Fruit fly (Drosophila melanogaster) whole organism, embryonic: Measurements from ENCODE around the gene CG14535.

Source experiments
- BEAF-32 ChIP-seq: fragments of 200-800 bp; sonication (Bioruptor generic); optimal IDR thresholded peaks from 3 replicates; lab custom pipeline; 2017; ENCODE audit warnings: missing biosample characterization, missing genetic modification characterization, mild to moderate bottlenecking, moderate library complexity, missing genetic modification reagents
- Bgb ChIP-seq: fragments of 200-800 bp; sonication (Bioruptor generic); IDR thresholded peaks from 2 replicates; pipeline ENCODE4 v1.3.6; 2022; ENCODE audit warnings: missing biosample characterization, missing genetic modification characterization; ENCODE audit not compliant: partially characterized antibody
- CG11723 ChIP-seq: fragments of 200-800 bp; sonication (Bioruptor generic); optimal IDR thresholded peaks from 2 replicates; lab custom pipeline; 2017; ENCODE audit warnings: missing biosample characterization, mild to moderate bottlenecking, missing genetic modification characterization
- CG12104 ChIP-seq: fragments of 200-800 bp; sonication (Bioruptor generic); optimal IDR thresholded peaks from 3 replicates; lab custom pipeline; 2016; ENCODE audit warnings: missing biosample characterization, missing genetic modification characterization
- CG12391 ChIP-seq: fragments of 200-800 bp; sonication (Bioruptor generic); optimal IDR thresholded peaks from 3 replicates; lab custom pipeline; 2018; ENCODE audit warnings: missing biosample characterization, mild to moderate bottlenecking, missing genetic modification characterization, moderate library complexity
- CG13424 ChIP-seq: fragments of 200-800 bp; sonication (Bioruptor generic); optimal IDR thresholded peaks from 2 replicates; lab custom pipeline; 2019; ENCODE audit warnings: missing biosample characterization, mild to moderate bottlenecking, missing genetic modification characterization, moderate library complexity
- CG14710 ChIP-seq: fragments of 200-800 bp; sonication (Bioruptor generic); optimal IDR thresholded peaks from 3 replicates; lab custom pipeline; 2019; ENCODE audit warnings: missing biosample characterization, mild to moderate bottlenecking, missing genetic modification characterization, moderate library complexity
- CG15073 ChIP-seq: fragments of 200-800 bp; sonication (Bioruptor generic); optimal IDR thresholded peaks from 2 replicates; lab custom pipeline; 2016; ENCODE audit warnings: missing biosample characterization, missing genetic modification characterization
- CG1647 ChIP-seq: fragments of 200-800 bp; sonication (Bioruptor generic); optimal IDR thresholded peaks from 3 replicates; lab custom pipeline; 2016; ENCODE audit warnings: missing biosample characterization, missing genetic modification characterization
- CG17186 ChIP-seq: fragments of 200-800 bp; sonication (Bioruptor generic); optimal IDR thresholded peaks from 3 replicates; lab custom pipeline; 2017; ENCODE audit warnings: missing biosample characterization, missing genetic modification reagents, missing genetic modification characterization
- CG17361 ChIP-seq: fragments of 200-800 bp; sonication (Bioruptor generic); IDR thresholded peaks from 3 replicates; pipeline ENCODE4 v1.3.6; 2022; ENCODE audit warnings: missing biosample characterization, missing genetic modification characterization
- CG17385 ChIP-seq: fragments of 200-800 bp; sonication (Bioruptor generic); optimal IDR thresholded peaks from 3 replicates; lab custom pipeline; 2018; ENCODE audit warnings: missing biosample characterization, mild to moderate bottlenecking, missing genetic modification characterization
- CG30431 ChIP-seq: fragments of 200-800 bp; sonication (Bioruptor generic); optimal IDR thresholded peaks from 2 replicates; lab custom pipeline; 2017; ENCODE audit warnings: missing biosample characterization, missing genetic modification characterization
- CG4360 ChIP-seq: fragments of 200-800 bp; sonication (Bioruptor generic); IDR thresholded peaks from 2 replicates; pipeline ENCODE4 v1.3.6; 2022; ENCODE audit warnings: missing biosample characterization, missing genetic modification characterization
- CG8765 ChIP-seq: fragments of 200-800 bp; sonication (Bioruptor generic); IDR thresholded peaks from 2 replicates; pipeline ENCODE4 v1.3.6; 2022; ENCODE audit warnings: missing biosample characterization, missing genetic modification characterization
- CG8924 ChIP-seq: fragments of 200-800 bp; optimal IDR thresholded peaks from 3 replicates; lab custom pipeline; 2019; ENCODE audit warnings: missing biosample characterization, mild to moderate bottlenecking, missing genetic modification characterization, moderate library complexity
- CG9932 ChIP-seq: fragments of 200-800 bp; sonication (Bioruptor generic); IDR thresholded peaks from 2 replicates; pipeline ENCODE4 v1.3.6; 2022; ENCODE audit warnings: missing biosample characterization, missing genetic modification characterization
- Doc3 ChIP-seq: fragments of 200-800 bp; sonication (Bioruptor generic); IDR thresholded peaks from 3 replicates; pipeline ENCODE4 v1.3.6; 2022; ENCODE audit warnings: missing biosample characterization, missing genetic modification characterization; ENCODE audit not compliant: partially characterized antibody
- Drgx ChIP-seq: fragments of 200-800 bp; sonication (Bioruptor generic); IDR thresholded peaks from 2 replicates; pipeline ENCODE4 v1.3.6; 2022; ENCODE audit warnings: missing biosample characterization, missing genetic modification characterization
- HLH54F ChIP-seq: fragments of 200-800 bp; sonication (Bioruptor generic); optimal IDR thresholded peaks from 3 replicates; lab custom pipeline; 2016; ENCODE audit warnings: missing biosample characterization, missing genetic modification characterization
- HLHmδ ChIP-seq: fragments of 200-800 bp; sonication (Bioruptor generic); optimal IDR thresholded peaks from 2 replicates; lab custom pipeline; 2018; ENCODE audit warnings: missing biosample characterization, mild to moderate bottlenecking, missing genetic modification characterization, moderate library complexity
- Kr ChIP-seq: fragments of 200-800 bp; sonication (Bioruptor generic); optimal IDR thresholded peaks from 2 replicates; lab custom pipeline; 2017; ENCODE audit warnings: missing biosample characterization, mild to moderate bottlenecking, missing genetic modification characterization
- Lpt ChIP-seq: fragments of >200 bp; optimal IDR thresholded peaks from 2 replicates; lab custom pipeline; 2018; ENCODE audit warnings: missing biosample characterization, missing genetic modification characterization
- NfI ChIP-seq: fragments of 200-800 bp; sonication (Bioruptor generic); optimal IDR thresholded peaks from 3 replicates; lab custom pipeline; 2018; ENCODE audit warnings: missing biosample characterization, mild to moderate bottlenecking, missing genetic modification characterization, moderate library complexity
- Pdp1 ChIP-seq, 2 experiments: fragments of 200-800 bp; sonication (Bioruptor generic); optimal IDR thresholded peaks; 3 replicates each; lab custom pipeline; 2016; ENCODE audit warnings: missing biosample characterization in 2 of 2, missing genetic modification characterization in 2 of 2, mild to moderate bottlenecking in 1 of 2, moderate library complexity in 1 of 2
- Rfx ChIP-seq: fragments of 200-800 bp; sonication (Bioruptor generic); IDR thresholded peaks from 2 replicates; pipeline ENCODE4 v1.3.6; 2022; ENCODE audit warnings: missing biosample characterization, missing genetic modification characterization
- Rx ChIP-seq: fragments of 200-800 bp; sonication (Bioruptor generic); IDR thresholded peaks from 2 replicates; pipeline ENCODE4 v1.3.6; 2022; ENCODE audit warnings: missing biosample characterization, missing genetic modification characterization
- Six4 ChIP-seq: fragments of 200-800 bp; sonication (Bioruptor generic); optimal IDR thresholded peaks from 2 replicates; lab custom pipeline; 2016; ENCODE audit warnings: missing biosample characterization, missing genetic modification characterization
- Usf ChIP-seq: fragments of 200-800 bp; sonication (Bioruptor generic); optimal IDR thresholded peaks from 2 replicates; lab custom pipeline; 2017; ENCODE audit warnings: missing genotype, missing biosample characterization, missing genetic modification characterization
- amos ChIP-seq: fragments of 200-800 bp; sonication (Bioruptor generic); IDR thresholded peaks from 2 replicates; pipeline ENCODE4 v1.3.6; 2022; ENCODE audit warnings: missing biosample characterization, missing genetic modification characterization; ENCODE audit not compliant: partially characterized antibody
- br ChIP-seq: fragments of >200 bp; optimal IDR thresholded peaks from 2 replicates; lab custom pipeline; 2017
- cato ChIP-seq: fragments of 200-800 bp; sonication (Bioruptor generic); optimal IDR thresholded peaks from 2 replicates; lab custom pipeline; 2016; ENCODE audit warnings: missing biosample characterization, missing genetic modification characterization, borderline replicate concordance
- caup ChIP-seq: fragments of 200-800 bp; sonication (Bioruptor generic); optimal IDR thresholded peaks from 3 replicates; lab custom pipeline; 2017; ENCODE audit warnings: missing biosample characterization, mild to moderate bottlenecking, missing genetic modification characterization, moderate library complexity; ENCODE audit not compliant: severe bottlenecking
- chn ChIP-seq: fragments of 200-800 bp; sonication (Bioruptor generic); optimal IDR thresholded peaks from 2 replicates; lab custom pipeline; 2016; ENCODE audit warnings: missing biosample characterization, missing genetic modification characterization
- dmrt11E ChIP-seq: fragments of 200-800 bp; sonication (Bioruptor generic); optimal IDR thresholded peaks from 3 replicates; lab custom pipeline; 2018; ENCODE audit warnings: missing biosample characterization, mild to moderate bottlenecking, missing genetic modification characterization, moderate library complexity
- eyg ChIP-seq: fragments of 200-800 bp; sonication (Bioruptor generic); optimal IDR thresholded peaks from 3 replicates; lab custom pipeline; 2016; ENCODE audit warnings: missing biosample characterization, missing genetic modification characterization
- fru ChIP-seq: fragments of >200 bp; optimal IDR thresholded peaks from 2 replicates; lab custom pipeline; 2017
- peb ChIP-seq: fragments of 200-800 bp; sonication (Bioruptor generic); IDR thresholded peaks from 2 replicates; pipeline ENCODE4 v1.3.6; 2022; ENCODE audit warnings: missing biosample characterization, missing genetic modification characterization
- pnt ChIP-seq: fragments of 200-800 bp; sonication (Bioruptor generic); optimal IDR thresholded peaks from 3 replicates; lab custom pipeline; 2016; ENCODE audit warnings: missing biosample characterization, missing genetic modification characterization
- pum ChIP-seq: fragments of 200-800 bp; sonication (Bioruptor generic); optimal IDR thresholded peaks from 2 replicates; lab custom pipeline; 2016; ENCODE audit warnings: missing biosample characterization, missing genetic modification characterization
- schlank ChIP-seq: fragments of 200-800 bp; sonication (Bioruptor generic); optimal IDR thresholded peaks from 2 replicates; lab custom pipeline; 2018; ENCODE audit warnings: missing biosample characterization, mild to moderate bottlenecking, missing genetic modification characterization
- sens ChIP-seq: fragments of 200-800 bp; sonication (Bioruptor generic); peaks from one replicate; lab custom pipeline; 2016; ENCODE audit warnings: missing biosample characterization, missing genetic modification characterization
- sug ChIP-seq: fragments of 200-800 bp; optimal IDR thresholded peaks from 2 replicates; lab custom pipeline; 2019; ENCODE audit warnings: missing biosample characterization, mild to moderate bottlenecking, missing genetic modification characterization, moderate library complexity
- unc-4 ChIP-seq: fragments of 200-800 bp; sonication (Bioruptor generic); IDR thresholded peaks from 2 replicates; pipeline ENCODE4 v1.3.6; 2022; ENCODE audit warnings: missing biosample characterization, missing genetic modification characterization; ENCODE audit not compliant: partially characterized antibody
- usp ChIP-seq: fragments of >200 bp; optimal IDR thresholded peaks from 2 replicates; lab custom pipeline; 2017; ENCODE audit warnings: missing biosample characterization, missing genetic modification characterization
- wdn ChIP-seq: fragments of 200-800 bp; sonication (Bioruptor generic); IDR thresholded peaks from 2 replicates; pipeline ENCODE4 v1.3.6; 2022; ENCODE audit warnings: missing biosample characterization, missing genetic modification characterization
- zfh2 ChIP-seq: fragments of 200-800 bp; sonication (Bioruptor generic); optimal IDR thresholded peaks from 2 replicates; lab custom pipeline; 2016; ENCODE audit warnings: missing biosample characterization, missing genetic modification characterization

CG14535 gene

dm6 chr2L:7827045-7828004 lies 27.9 kb downstream of the CG14535 start, which contains the start of the genes Rack1 and mts (continued):
- peak; percentile 73 for TF ChIP-seq Kr
- peak; percentile 41; the same call in 1 of the 2 replicates for TF ChIP-seq peb (GFP tag; lab: Robert Waterston, UW)
- peak; percentile 43 for TF ChIP-seq CG13424 (tag; lab: Kevin White, UChicago)
- TF ChIP-seq BEAF-32: peak; percentile 67
- peak; percentile 53 for TF ChIP-seq unc-4 (GFP tag; lab: Robert Waterston, UW)
- peak; percentile 48 to 63 for TF ChIP-seq Pdp1 (GFP tag; optimal IDR thresholded peaks at IDR 0.05; lab: Kevin White, UChicago)
- peak; percentile 80 for TF ChIP-seq wdn

DNA sequence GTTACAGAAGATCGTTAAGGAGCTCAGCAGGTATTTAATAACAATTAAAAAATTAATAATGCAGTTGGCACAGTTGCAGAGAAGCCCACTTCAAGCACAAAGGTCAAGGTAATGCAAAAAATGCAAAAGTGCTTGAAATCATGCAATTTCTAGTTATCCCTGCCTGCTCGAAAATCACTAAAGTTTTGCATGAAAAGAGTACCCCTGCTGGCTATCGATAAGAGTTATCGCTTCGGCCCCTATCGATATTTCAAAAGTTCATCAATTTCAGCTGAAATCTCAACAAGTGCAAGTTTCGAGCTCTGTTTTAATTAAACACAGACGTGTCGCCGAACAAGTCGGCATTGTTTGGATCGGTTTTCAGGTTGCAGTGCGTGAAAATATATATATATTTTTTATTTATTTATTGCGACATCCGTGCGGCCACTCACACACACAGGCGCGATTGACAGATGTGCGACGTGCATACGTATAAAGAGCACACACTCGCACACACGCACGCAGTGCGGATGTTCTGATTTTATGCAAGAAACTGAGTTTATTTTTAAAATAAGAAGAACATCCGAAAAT lies 33.9 kb downstream of the CG14535 start:
- TF ChIP-seq NfI (GFP tag; lab: Kevin White, UChicago): peak; percentile 61
- TF ChIP-seq Doc3 (GFP tag; lab: Robert Waterston, UW): peak; percentile 77
- no peak for TF ChIP-seq Lpt
- TF ChIP-seq CG15073 (GFP tag; lab: Kevin White, UChicago): no peak
- TF ChIP-seq HLHmδ (GFP tag; lab: Kevin White, UChicago): no peak
- no peak for TF ChIP-seq cato (GFP tag; lab: Kevin White, UChicago)
- peak; percentile 93 for TF ChIP-seq sens (GFP tag; lab: Kevin White, UChicago)
- no peak for TF ChIP-seq CG1647 (GFP tag; lab: Kevin White, UChicago)
- TF ChIP-seq amos (GFP tag; lab: Robert Waterston, UW): peak; percentile 82
- TF ChIP-seq usp (GFP tag; lab: Kevin White, UChicago): no peak
- TF ChIP-seq CG17361 (GFP tag; lab: Robert Waterston, UW): peak; percentile 69
- TF ChIP-seq pum: no peak
- peak; percentile 67 for TF ChIP-seq chn (GFP tag; lab: Kevin White, UChicago)
- TF ChIP-seq pnt (GFP tag; lab: Kevin White, UChicago): no peak
- no peak for TF ChIP-seq br (lab: Kevin White, UChicago)
- TF ChIP-seq CG12104 (GFP tag; lab: Kevin White, UChicago): no peak
- TF ChIP-seq sug (tag; lab: Kevin White, UChicago): peak; percentile 58
- TF ChIP-seq dmrt11E (tag; lab: Kevin White, UChicago): peak; percentile 16
- no peak for TF ChIP-seq CG11723 (GFP tag; lab: Kevin White, UChicago)
- peak; percentile 78 for TF ChIP-seq Rfx (GFP tag; lab: Robert Waterston, UW)
- no peak for TF ChIP-seq CG4360 (GFP tag; lab: Robert Waterston, UW)
- TF ChIP-seq CG13424 (tag; lab: Kevin White, UChicago): peak; percentile 58
- peak; percentile 64 for TF ChIP-seq CG14710
- TF ChIP-seq CG8765 (GFP tag; lab: Robert Waterston, UW): no peak
- peak; percentile 57 for TF ChIP-seq HLH54F (GFP tag; lab: Kevin White, UChicago)
- no peak for TF ChIP-seq CG30431
- TF ChIP-seq Six4: no peak
- TF ChIP-seq eyg (GFP tag; lab: Kevin White, UChicago): no peak
- TF ChIP-seq CG12391 (tag; lab: Kevin White, UChicago): peak; percentile 51
- peak; percentile 71 for TF ChIP-seq zfh2
- TF ChIP-seq caup (GFP tag; lab: Kevin White, UChicago): peak; percentile 36
- TF ChIP-seq Usf (GFP tag; lab: Kevin White, UChicago): no peak
- TF ChIP-seq wdn: peak; percentile 44; the same call in 1 of the 2 replicates
- TF ChIP-seq schlank (tag; lab: Kevin White, UChicago): peak; percentile 4
- peak; percentile 88 for TF ChIP-seq Bgb
- TF ChIP-seq CG17385: no peak
- no peak for TF ChIP-seq Rx
- TF ChIP-seq fru (lab: Kevin White, UChicago): no peak
- peak; percentile 12 for TF ChIP-seq CG17186 (GFP tag; lab: Kevin White, UChicago)
- TF ChIP-seq CG8924 (tag; lab: Kevin White, UChicago): peak; percentile 50
- TF ChIP-seq CG9932 (GFP tag; lab: Robert Waterston, UW): peak; percentile 76
- peak; percentile 15; the same call in 1 of the 2 replicates for TF ChIP-seq Drgx
